Worm (Caenorhabditis elegans) whole organism, L4 larva: ENCODE data around the gene F44A2.7.

Experiments
- D1046.2 ChIP-seq: fragments of 200-800 bp; sonication (Bioruptor generic); IDR thresholded peaks from 2 replicates; pipeline ENCODE4 v1.3.6; 2022; ENCODE audit warnings: missing genetic modification characterization, missing compliant biosample characterization
- F10B5.3 ChIP-seq: sonication (generic microtip); optimal IDR thresholded peaks from 2 replicates; lab custom pipeline; 2016; ENCODE audit warnings: mild to moderate bottlenecking, missing genetic modification characterization, missing compliant biosample characterization
- F26F4.8 ChIP-seq: fragments of 200-800 bp; sonication (Bioruptor generic); conservative IDR thresholded peaks from 2 replicates; pipeline ENCODE4 v1.3.6; 2022; ENCODE audit warnings: missing genetic modification characterization, missing compliant biosample characterization
- T20F7.1 ChIP-seq: fragments of 200-800 bp; sonication (Bioruptor generic); optimal IDR thresholded peaks from 2 replicates; lab custom pipeline; 2018; ENCODE audit warnings: mild to moderate bottlenecking, missing genetic modification characterization, missing compliant biosample characterization
- T26A8.4 ChIP-seq: fragments of 200-800 bp; sonication (Bioruptor generic); IDR thresholded peaks from 2 replicates; pipeline ENCODE4 v1.3.6; 2022; ENCODE audit warnings: missing genetic modification characterization, missing compliant biosample characterization
- Y105C5A.15 ChIP-seq: fragments of 200-800 bp; sonication (Bioruptor generic); IDR thresholded peaks from 2 replicates; pipeline ENCODE4 v1.3.6; 2022; ENCODE audit warnings: missing genetic modification characterization, missing compliant biosample characterization
- Y48G9A.11 ChIP-seq: fragments of 200-800 bp; sonication (Bioruptor generic); IDR thresholded peaks from 2 replicates; pipeline ENCODE4 v1.3.6; 2022; ENCODE audit warnings: missing genetic modification reagents, missing genetic modification characterization, missing compliant biosample characterization
- Y5F2A.4 ChIP-seq: fragments of 200-800 bp; sonication (Bioruptor generic); optimal IDR thresholded peaks from 2 replicates; lab custom pipeline; 2018; ENCODE audit warnings: mild to moderate bottlenecking, missing genetic modification characterization, missing compliant biosample characterization
- aha-1 ChIP-seq: fragments of 150-350 bp; peaks from one replicate; lab custom pipeline; 2014; ENCODE audit warnings: missing biosample characterization, missing genetic modification characterization
- attf-4 ChIP-seq: sonication (generic microtip); optimal IDR thresholded peaks from 3 replicates; lab custom pipeline; 2017; ENCODE audit warnings: missing biosample characterization, missing genetic modification characterization
- ceh-20 ChIP-seq: fragments of 200-800 bp; sonication (Bioruptor generic); IDR thresholded peaks from 2 replicates; pipeline ENCODE4 v1.3.6; 2022; ENCODE audit warnings: missing genetic modification reagents, missing genetic modification characterization, missing compliant biosample characterization
- ceh-44 ChIP-seq: fragments of 200-800 bp; sonication (Bioruptor generic); IDR thresholded peaks from 2 replicates; pipeline ENCODE4 v1.3.6; 2022; ENCODE audit warnings: missing genetic modification reagents, missing genetic modification characterization, missing compliant biosample characterization
- ceh-82 ChIP-seq: sonication (generic microtip); optimal IDR thresholded peaks from 2 replicates; lab custom pipeline; 2017; ENCODE audit warnings: missing biosample characterization, missing genetic modification characterization
- ctbp-1 ChIP-seq: fragments of 200-800 bp; sonication (Bioruptor generic); IDR thresholded peaks from 2 replicates; pipeline ENCODE4 v1.3.6; 2022; ENCODE audit warnings: missing genetic modification reagents, missing genetic modification characterization, missing compliant biosample characterization
- daf-12 ChIP-seq: fragments of 150-350 bp; optimal IDR thresholded peaks from 2 replicates; lab custom pipeline; 2014; ENCODE audit warnings: missing biosample characterization, missing genetic modification reagents, missing genetic modification characterization
- daf-16 ChIP-seq, 3 experiments: sonication (generic microtip); optimal IDR thresholded peaks; 2 replicates each; lab custom pipeline; 2016 to 2017; ENCODE audit warnings: missing genetic modification characterization in 3 of 3, missing genetic modification reagents in 3 of 3, mild to moderate bottlenecking in 2 of 3, missing compliant biosample characterization in 2 of 3, missing biosample characterization in 1 of 3, moderate library complexity in 1 of 3
- daf-19 ChIP-seq: fragments of 200-800 bp; sonication (Bioruptor generic); conservative IDR thresholded peaks from 2 replicates; pipeline ENCODE4 v1.3.6; 2022; ENCODE audit warnings: missing genetic modification characterization, missing compliant biosample characterization
- daf-8 ChIP-seq: fragments of 200-800 bp; sonication (Bioruptor generic); IDR thresholded peaks from 2 replicates; pipeline ENCODE4 v1.3.6; 2022; ENCODE audit warnings: missing genetic modification characterization, missing compliant biosample characterization
- dmd-6 ChIP-seq: fragments of 200-800 bp; sonication (Bioruptor generic); IDR thresholded peaks from 2 replicates; pipeline ENCODE4 v1.3.6; 2022; ENCODE audit warnings: missing genetic modification reagents, missing genetic modification characterization, missing compliant biosample characterization
- dmd-8 ChIP-seq: fragments of 200-800 bp; sonication (Bioruptor generic); IDR thresholded peaks from 2 replicates; pipeline ENCODE4 v1.3.6; 2022; ENCODE audit warnings: missing genetic modification characterization, missing compliant biosample characterization
- dmd-9 ChIP-seq: fragments of 200-800 bp; sonication (Bioruptor generic); IDR thresholded peaks from 2 replicates; pipeline ENCODE4 v1.3.6; 2022; ENCODE audit warnings: missing genetic modification reagents, missing genetic modification characterization, missing compliant biosample characterization
- dpl-1 ChIP-seq: fragments of 150-350 bp; optimal IDR thresholded peaks from 2 replicates; lab custom pipeline; 2014; ENCODE audit warnings: missing biosample characterization, missing genetic modification reagents, missing genetic modification characterization
- egl-27 ChIP-seq: sonication (generic microtip); optimal IDR thresholded peaks from 3 replicates; lab custom pipeline; 2017; ENCODE audit warnings: missing biosample characterization, missing genetic modification reagents, missing genetic modification characterization
- lim-7 ChIP-seq: fragments of 200-800 bp; sonication (Bioruptor generic); IDR thresholded peaks from 2 replicates; pipeline ENCODE4 v1.3.6; 2022; ENCODE audit warnings: missing genetic modification characterization, missing compliant biosample characterization
- lin-1 ChIP-seq: fragments of 200-800 bp; sonication (Bioruptor generic); IDR thresholded peaks from 2 replicates; pipeline ENCODE4 v1.3.6; 2022; ENCODE audit warnings: missing genetic modification reagents, missing genetic modification characterization, missing compliant biosample characterization
- lin-15B ChIP-seq: fragments of 150-350 bp; sonication (generic microtip); optimal IDR thresholded peaks from 3 replicates; lab custom pipeline; 2014; ENCODE audit warnings: missing biosample characterization, missing genetic modification characterization
- lin-39 ChIP-seq: fragments of 150-350 bp; optimal IDR thresholded peaks from 2 replicates; lab custom pipeline; 2014; ENCODE audit warnings: missing biosample characterization, missing genetic modification reagents, missing genetic modification characterization
- lir-3 ChIP-seq: sonication (generic microtip); optimal IDR thresholded peaks from 2 replicates; lab custom pipeline; 2016; ENCODE audit warnings: mild to moderate bottlenecking, missing genetic modification characterization, missing compliant biosample characterization
- lsy-2 ChIP-seq, 2 experiments: fragments of 150-350 bp in 1 of 2; sonication (generic microtip) in 1 of 2; optimal IDR thresholded peaks; 2 replicates each; lab custom pipeline; 2014 to 2017; ENCODE audit warnings: missing biosample characterization in 2 of 2, missing genetic modification characterization in 2 of 2
- madf-5 ChIP-seq, 2 experiments: fragments of 200-800 bp; sonication (Bioruptor generic); IDR thresholded peaks; 2 replicates each; pipeline ENCODE4 v1.3.6; 2022; ENCODE audit warnings: missing compliant biosample characterization in 2 of 2, missing genetic modification characterization in 2 of 2
- madf-9 ChIP-seq: fragments of 200-800 bp; sonication (Bioruptor generic); conservative IDR thresholded peaks from 2 replicates; pipeline ENCODE4 v1.3.6; 2022; ENCODE audit warnings: missing genetic modification reagents, missing genetic modification characterization, missing compliant biosample characterization
- mes-2 ChIP-seq: sonication (generic microtip); optimal IDR thresholded peaks from 2 replicates; lab custom pipeline; 2016; ENCODE audit warnings: missing genotype, mild to moderate bottlenecking, missing genetic modification characterization, missing compliant biosample characterization; ENCODE audit not compliant: poor library complexity, severe bottlenecking
- mxl-2 ChIP-seq: fragments of 200-800 bp; sonication (Bioruptor generic); conservative IDR thresholded peaks from 2 replicates; pipeline ENCODE4 v1.3.6; 2022; ENCODE audit warnings: missing genetic modification reagents, missing genetic modification characterization, missing compliant biosample characterization
- nhr-11 ChIP-seq: fragments of 150-350 bp; optimal IDR thresholded peaks from 2 replicates; lab custom pipeline; 2014; ENCODE audit warnings: missing biosample characterization, missing genetic modification characterization
- nhr-111 ChIP-seq: fragments of 200-800 bp; sonication (Bioruptor generic); optimal IDR thresholded peaks from 2 replicates; lab custom pipeline; 2018; ENCODE audit warnings: mild to moderate bottlenecking, missing genetic modification characterization, missing compliant biosample characterization
- nhr-28 ChIP-seq: fragments of 150-350 bp; optimal IDR thresholded peaks from 2 replicates; lab custom pipeline; 2014; ENCODE audit warnings: missing biosample characterization, missing genetic modification characterization
- nhr-42 ChIP-seq: fragments of 200-800 bp; sonication (Bioruptor generic); IDR thresholded peaks from 2 replicates; pipeline ENCODE4 v1.3.6; 2022; ENCODE audit warnings: missing genetic modification characterization, missing compliant biosample characterization
- nhr-48 ChIP-seq: sonication (generic microtip); optimal IDR thresholded peaks from 2 replicates; lab custom pipeline; 2016; ENCODE audit warnings: mild to moderate bottlenecking, missing genetic modification characterization, missing compliant biosample characterization
- php-3 ChIP-seq: fragments of 200-800 bp; sonication (Bioruptor generic); IDR thresholded peaks from 2 replicates; pipeline ENCODE4 v1.3.6; 2022; ENCODE audit warnings: missing genetic modification reagents, missing genetic modification characterization, missing compliant biosample characterization
- saeg-2 ChIP-seq: fragments of 200-800 bp; sonication (Bioruptor generic); IDR thresholded peaks from 2 replicates; pipeline ENCODE4 v1.3.6; 2022; ENCODE audit warnings: missing genetic modification reagents, missing genetic modification characterization, missing compliant biosample characterization
- sdz-12 ChIP-seq: fragments of 200-800 bp; sonication (Bioruptor generic); optimal IDR thresholded peaks from 2 replicates; lab custom pipeline; 2018; ENCODE audit warnings: mild to moderate bottlenecking, missing genetic modification characterization, missing compliant biosample characterization
- spr-1 ChIP-seq: sonication (generic microtip); optimal IDR thresholded peaks from 2 replicates; lab custom pipeline; 2016; ENCODE audit warnings: mild to moderate bottlenecking, missing genetic modification characterization, missing compliant biosample characterization
- spr-3 ChIP-seq: fragments of 200-800 bp; sonication (Bioruptor generic); optimal IDR thresholded peaks from 2 replicates; lab custom pipeline; 2018; ENCODE audit warnings: mild to moderate bottlenecking, missing genetic modification characterization, missing compliant biosample characterization
- tra-1 ChIP-seq: fragments of 200-800 bp; sonication (Bioruptor generic); IDR thresholded peaks from 2 replicates; pipeline ENCODE4 v1.3.6; 2022; ENCODE audit warnings: missing genetic modification reagents, missing genetic modification characterization, missing compliant biosample characterization
- unc-130 ChIP-seq: sonication (generic microtip); optimal IDR thresholded peaks from 2 replicates; lab custom pipeline; 2016; ENCODE audit warnings: missing genetic modification reagents, missing genetic modification characterization, missing compliant biosample characterization
- unc-62 ChIP-seq, 3 experiments: fragments of 150-350 bp in 1 of 3; sonication (generic microtip); optimal IDR thresholded peaks in 2 of 3; peaks in 1 of 3; 1 replicate in 1 of 3; 2 replicates in 2 of 3; lab custom pipeline; 2014 to 2017; ENCODE audit warnings: missing biosample characterization in 3 of 3, missing genetic modification characterization in 3 of 3, missing genetic modification reagents in 3 of 3, missing genotype in 1 of 3
- vab-7 ChIP-seq: fragments of 200-800 bp; sonication (Bioruptor generic); IDR thresholded peaks from 2 replicates; pipeline ENCODE4 v1.3.6; 2022; ENCODE audit warnings: missing genetic modification reagents, missing genetic modification characterization, missing compliant biosample characterization
- zfp-2 ChIP-seq: sonication (generic microtip); optimal IDR thresholded peaks from 2 replicates; lab custom pipeline; 2016; ENCODE audit warnings: mild to moderate bottlenecking, missing genetic modification characterization, missing compliant biosample characterization
- zfp-3 ChIP-seq: fragments of 200-800 bp; sonication (Bioruptor generic); conservative IDR thresholded peaks from 2 replicates; pipeline ENCODE4 v1.3.6; 2022; ENCODE audit warnings: missing genetic modification reagents, missing genetic modification characterization, missing compliant biosample characterization

Gene F44A2.7

DNA sequence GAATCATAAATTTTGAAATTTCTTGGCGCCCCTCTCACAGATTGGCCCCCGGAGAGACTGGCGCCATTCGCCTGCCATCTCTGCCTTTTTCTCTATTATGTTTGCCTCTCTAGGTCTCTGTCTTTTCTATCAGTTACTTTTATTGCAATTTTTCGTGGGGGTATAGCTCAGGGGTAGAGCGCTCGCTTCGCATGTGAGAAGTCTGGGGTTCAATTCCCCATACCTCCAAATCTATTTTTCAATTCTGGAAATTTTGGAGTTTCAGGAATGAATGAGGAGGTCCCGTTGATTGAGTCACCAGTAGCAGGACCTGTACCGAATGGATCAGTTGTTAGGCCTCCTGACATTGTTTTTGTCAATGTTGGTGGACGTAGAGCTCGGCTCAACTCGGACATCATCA, 3.2 kb upstream of the F44A2.7 start, which contains the start of gene kvs-3 (continued):
- TF ChIP-seq unc-62 (GFP tag; optimal IDR thresholded peaks at IDR 0.05 in 1 of 2; lab: Kevin White, UChicago) (peak in 1 of 2 experiments; percentile 84), unc-62 (tag; optimal IDR thresholded peaks at IDR 0.05; lab: Kevin White, UChicago) (no peak), T26A8.4 (no peak; the same call in 1 of the 2 replicates), nhr-111 (GFP tag; lab: Kevin White, UChicago) (peak; percentile 85), nhr-48 (tag; lab: Kevin White, UChicago) (peak; percentile 55), lsy-2 (tag; optimal IDR thresholded peaks at IDR 0.05; lab: Kevin White, UChicago) (peak in 1 of 2 experiments; percentile 48), daf-12 (tag; lab: Kevin White, UChicago) (no peak), spr-3 (GFP tag; lab: Kevin White, UChicago) (peak; percentile 89), dmd-8 (GFP tag; lab: Robert Waterston, UW) (peak; percentile 99), lin-15B (tag; lab: Kevin White, UChicago) (no peak), ceh-82 (tag; lab: Kevin White, UChicago) (no peak), saeg-2 (GFP tag; lab: Robert Waterston, UW) (peak; percentile 82; the same call in 1 of the 2 replicates), daf-16 (GFP tag; optimal IDR thresholded peaks at IDR 0.05; lab: Kevin White, UChicago) (peak; percentile 48 to 85), daf-16 (tag; optimal IDR thresholded peaks at IDR 0.05; lab: Kevin White, UChicago) (no peak), D1046.2 (GFP tag; lab: Robert Waterston, UW) (peak; percentile 93), T20F7.1 (peak; percentile 69), ctbp-1 (GFP tag; lab: Robert Waterston, UW) (peak; percentile 89), lin-1 (GFP tag; lab: Robert Waterston, UW) (peak; percentile 92), tra-1 (GFP tag; lab: Robert Waterston, UW) (peak; percentile 97), F10B5.3 (tag; lab: Kevin White, UChicago) (peak; percentile 43), dmd-6 (peak; percentile 75), unc-130 (GFP tag; lab: Kevin White, UChicago) (peak; percentile 22), aha-1 (tag; lab: Kevin White, UChicago) (peak; percentile 97), Y5F2A.4 (GFP tag; lab: Kevin White, UChicago) (peak; percentile 87), lim-7 (GFP tag; lab: Robert Waterston, UW) (peak; percentile 98; the same call in 1 of the 2 replicates), Y48G9A.11 (GFP tag; lab: Robert Waterston, UW) (peak; percentile 86), ceh-20 (GFP tag; lab: Robert Waterston, UW) (peak; percentile 80), madf-5 (GFP tag; IDR thresholded peaks at IDR 0.05; lab: Robert Waterston, UW) (peak in 1 of 2 experiments; percentile 94; a peak in 2 of 4 replicates), daf-8 (GFP tag; lab: Robert Waterston, UW) (0 out of 2 replicates have a peak, but pooled peaks have one; percentile 76), mes-2 (tag; lab: Kevin White, UChicago) (no peak), lin-39 (tag; lab: Kevin White, UChicago) (no peak), nhr-11 (tag; lab: Kevin White, UChicago) (no peak), lir-3 (tag; lab: Kevin White, UChicago) (peak; percentile 69), attf-4 (no peak), nhr-28 (tag; lab: Kevin White, UChicago) (peak; percentile 39), spr-1 (tag; lab: Kevin White, UChicago) (peak; percentile 74), F26F4.8 (GFP tag; lab: Robert Waterston, UW) (peak; percentile 98), sdz-12 (GFP tag; lab: Kevin White, UChicago) (peak; percentile 44), vab-7 (GFP tag; lab: Robert Waterston, UW) (peak; percentile 95), dmd-9 (GFP tag; lab: Robert Waterston, UW) (peak; percentile 75), dpl-1 (peak; percentile 4), php-3 (GFP tag; lab: Robert Waterston, UW) (peak; percentile 92), daf-19 (GFP tag; lab: Robert Waterston, UW) (peak; percentile 96), madf-9 (peak; percentile 80), zfp-2 (tag; lab: Kevin White, UChicago) (peak; percentile 30), Y105C5A.15 (GFP tag; lab: Robert Waterston, UW) (peak; percentile 98), ceh-44 (GFP tag; lab: Robert Waterston, UW) (peak; percentile 90), nhr-42 (no peak), egl-27 (no peak), zfp-3 (GFP tag; lab: Robert Waterston, UW) (peak; percentile 76), mxl-2 (GFP tag; lab: Robert Waterston, UW) (peak; percentile 87)
